Worm (Caenorhabditis elegans) whole organism, L1 larva: ENCODE results near the gene Y67D8C.22.

ENCODE experiments used
- C16A3.4 ChIP-seq: fragments of 150-350 bp; optimal IDR thresholded peaks from 2 replicates; lab custom pipeline; 2014; ENCODE audit warnings: missing biosample characterization, missing genetic modification characterization
- C34B4.2 ChIP-seq: sonication (generic microtip); optimal IDR thresholded peaks from 2 replicates; lab custom pipeline; 2017; ENCODE audit warnings: mild to moderate bottlenecking, missing genetic modification characterization, missing compliant biosample characterization
- aha-1 ChIP-seq: fragments of 150-350 bp; optimal IDR thresholded peaks from 2 replicates; lab custom pipeline; 2014; ENCODE audit warnings: missing biosample characterization, missing genetic modification characterization
- aly-2 ChIP-seq: fragments of 150-350 bp; optimal IDR thresholded peaks from 2 replicates; lab custom pipeline; 2014; ENCODE audit warnings: missing biosample characterization, missing genetic modification characterization
- blmp-1 ChIP-seq: fragments of 150-350 bp; optimal IDR thresholded peaks from 2 replicates; lab custom pipeline; 2014; ENCODE audit warnings: missing biosample characterization, missing genetic modification characterization
- ceh-88 ChIP-seq: fragments of 200-800 bp; sonication (Bioruptor generic); IDR thresholded peaks from 2 replicates; pipeline ENCODE4 v1.3.6; 2022; ENCODE audit warnings: missing genetic modification characterization, missing compliant biosample characterization
- ceh-90 ChIP-seq: sonication (generic microtip); optimal IDR thresholded peaks from 2 replicates; lab custom pipeline; 2016; ENCODE audit warnings: missing genetic modification characterization, missing compliant biosample characterization
- ces-1 ChIP-seq: fragments of 150-350 bp; optimal IDR thresholded peaks from 2 replicates; lab custom pipeline; 2014; ENCODE audit warnings: missing biosample characterization, missing genetic modification reagents, missing genetic modification characterization
- dsc-1 ChIP-seq: sonication (generic microtip); optimal IDR thresholded peaks from 2 replicates; lab custom pipeline; 2016; ENCODE audit warnings: mild to moderate bottlenecking, missing genetic modification characterization, missing compliant biosample characterization
- efl-1 ChIP-seq, 4 experiments: fragments of 150-350 bp; optimal IDR thresholded peaks in 3 of 4; peaks in 1 of 4; 1 replicate in 1 of 4; 2 replicates in 3 of 4; lab custom pipeline; 2014; ENCODE audit warnings: missing biosample characterization in 2 of 4, missing genetic modification characterization in 2 of 4, missing genetic modification reagents in 2 of 4
- egl-13 ChIP-seq: sonication (generic microtip); optimal IDR thresholded peaks from 2 replicates; lab custom pipeline; 2016; ENCODE audit warnings: missing genotype, missing genetic modification reagents, missing genetic modification characterization, missing compliant biosample characterization
- egl-27 ChIP-seq, 2 experiments: fragments of 150-350 bp in 1 of 2; sonication (generic microtip); optimal IDR thresholded peaks; 3 replicates each; lab custom pipeline; 2017 to 2018; ENCODE audit warnings: missing biosample characterization in 2 of 2, missing genetic modification characterization in 2 of 2, missing genetic modification reagents in 2 of 2
- elt-2 ChIP-seq: sonication (generic microtip); optimal IDR thresholded peaks from 2 replicates; lab custom pipeline; 2016; ENCODE audit warnings: missing genetic modification characterization, mild to moderate bottlenecking, inconsistent platforms, missing compliant biosample characterization, missing genetic modification reagents
- elt-3 ChIP-seq, 6 experiments: fragments of 150-350 bp in 1 of 6; sonication (generic microtip); optimal IDR thresholded peaks; 2 replicates each; lab custom pipeline; 2017 to 2018; ENCODE audit warnings: missing biosample characterization in 6 of 6, missing genetic modification characterization in 6 of 6, inconsistent platforms in 1 of 6
- ets-5 ChIP-seq: fragments of 200-800 bp; sonication (Bioruptor generic); IDR thresholded peaks from 2 replicates; pipeline ENCODE4 v1.3.6; 2022; ENCODE audit warnings: missing genetic modification characterization, missing compliant biosample characterization
- fkh-10 ChIP-seq: sonication (generic microtip); optimal IDR thresholded peaks from 2 replicates; lab custom pipeline; 2017; ENCODE audit warnings: missing biosample characterization, missing genetic modification reagents, missing genetic modification characterization
- fkh-4 ChIP-seq: sonication (generic microtip); optimal IDR thresholded peaks from 2 replicates; lab custom pipeline; 2016; ENCODE audit warnings: missing compliant biosample characterization, missing genetic modification characterization, borderline replicate concordance
- fkh-8 ChIP-seq: sonication (generic microtip); optimal IDR thresholded peaks from 2 replicates; lab custom pipeline; 2016; ENCODE audit warnings: mild to moderate bottlenecking, missing genetic modification characterization, missing compliant biosample characterization
- fos-1 ChIP-seq: fragments of 150-350 bp; optimal IDR thresholded peaks from 2 replicates; lab custom pipeline; 2014; ENCODE audit warnings: missing biosample characterization, missing genetic modification characterization
- grh-1 ChIP-seq: fragments of 200-800 bp; sonication (Bioruptor generic); IDR thresholded peaks from 2 replicates; pipeline ENCODE4 v1.3.6; 2022; ENCODE audit warnings: missing genetic modification reagents, missing genetic modification characterization, missing compliant biosample characterization
- hpl-2 ChIP-seq: fragments of 150-350 bp; optimal IDR thresholded peaks from 2 replicates; lab custom pipeline; 2014; ENCODE audit warnings: missing biosample characterization, missing genetic modification reagents, missing genetic modification characterization
- irx-1 ChIP-seq: sonication (generic microtip); optimal IDR thresholded peaks from 2 replicates; lab custom pipeline; 2016; ENCODE audit warnings: missing genetic modification characterization, missing compliant biosample characterization
- jun-1 ChIP-seq: fragments of 150-350 bp; optimal IDR thresholded peaks from 2 replicates; lab custom pipeline; 2014; ENCODE audit warnings: missing biosample characterization, missing genetic modification reagents, missing genetic modification characterization
- lin-15B ChIP-seq: fragments of 150-350 bp; sonication (generic microtip); optimal IDR thresholded peaks from 3 replicates; lab custom pipeline; 2014; ENCODE audit warnings: missing biosample characterization, missing genetic modification characterization
- lin-39 ChIP-seq: fragments of 150-350 bp; optimal IDR thresholded peaks from 2 replicates; lab custom pipeline; 2014; ENCODE audit warnings: missing biosample characterization, missing genetic modification reagents, missing genetic modification characterization
- mab-9 ChIP-seq: fragments of 200-800 bp; sonication (Bioruptor generic); IDR thresholded peaks from 2 replicates; pipeline ENCODE4 v1.3.6; 2022; ENCODE audit warnings: missing genetic modification reagents, missing genetic modification characterization, missing compliant biosample characterization
- mdl-1 ChIP-seq, 2 experiments: fragments of 150-350 bp; optimal IDR thresholded peaks; 2 replicates each; lab custom pipeline; 2014 to 2017; ENCODE audit warnings: missing biosample characterization in 2 of 2, missing genetic modification characterization in 2 of 2, inconsistent platforms in 1 of 2
- nhr-11 ChIP-seq: fragments of 150-350 bp; optimal IDR thresholded peaks from 2 replicates; lab custom pipeline; 2014; ENCODE audit warnings: missing biosample characterization, missing genetic modification characterization
- nhr-28 ChIP-seq: fragments of 150-350 bp; optimal IDR thresholded peaks from 2 replicates; lab custom pipeline; 2014; ENCODE audit warnings: missing biosample characterization, missing genetic modification characterization
- nhr-71 ChIP-seq: sonication (generic microtip); optimal IDR thresholded peaks from 2 replicates; lab custom pipeline; 2016; ENCODE audit warnings: mild to moderate bottlenecking, missing genetic modification characterization, moderate library complexity, missing compliant biosample characterization
- nhr-77 ChIP-seq: fragments of 150-350 bp; optimal IDR thresholded peaks from 2 replicates; lab custom pipeline; 2014; ENCODE audit warnings: missing biosample characterization, missing genetic modification characterization
- nhr-85 ChIP-seq: sonication (generic microtip); peaks from one replicate; lab custom pipeline; 2016; ENCODE audit warnings: missing genetic modification characterization, inconsistent platforms, missing compliant biosample characterization
- pag-3 ChIP-seq: sonication (generic microtip); optimal IDR thresholded peaks from 2 replicates; lab custom pipeline; 2017; ENCODE audit warnings: missing genetic modification characterization, mild to moderate bottlenecking, missing compliant biosample characterization, antibody characterized with exemption, borderline replicate concordance; ENCODE audit not compliant: insufficient read depth
- pqm-1 ChIP-seq: sonication (generic microtip); optimal IDR thresholded peaks from 3 replicates; lab custom pipeline; 2017; ENCODE audit warnings: missing biosample characterization, missing genetic modification characterization
- skn-1 ChIP-seq: fragments of 150-350 bp; optimal IDR thresholded peaks from 2 replicates; lab custom pipeline; 2014; ENCODE audit warnings: missing biosample characterization, missing genetic modification characterization
- snpc-4 ChIP-seq: fragments of 150-350 bp; optimal IDR thresholded peaks from 2 replicates; lab custom pipeline; 2014; ENCODE audit warnings: missing biosample characterization, missing genetic modification characterization
- snu-23 ChIP-seq: sonication (generic microtip); optimal IDR thresholded peaks from 2 replicates; lab custom pipeline; 2016; ENCODE audit warnings: missing genetic modification characterization, missing compliant biosample characterization
- swsn-7 ChIP-seq: sonication (generic microtip); optimal IDR thresholded peaks from 2 replicates; lab custom pipeline; 2016; ENCODE audit warnings: missing genetic modification characterization, missing compliant biosample characterization
- tlp-1 ChIP-seq: fragments of 150-350 bp; optimal IDR thresholded peaks from 2 replicates; lab custom pipeline; 2014; ENCODE audit warnings: missing biosample characterization, missing genetic modification characterization
- unc-62 ChIP-seq: fragments of 150-350 bp; optimal IDR thresholded peaks from 2 replicates; lab custom pipeline; 2014; ENCODE audit warnings: missing biosample characterization, missing genetic modification reagents, missing genetic modification characterization
- unc-86 ChIP-seq: sonication (generic microtip); optimal IDR thresholded peaks from 2 replicates; lab custom pipeline; 2016; ENCODE audit warnings: missing genetic modification characterization, missing compliant biosample characterization
- xbp-1 ChIP-seq: sonication (generic microtip); optimal IDR thresholded peaks from 2 replicates; lab custom pipeline; 2016; ENCODE audit warnings: missing genetic modification characterization, missing compliant biosample characterization
- zip-4 ChIP-seq: fragments of 200-800 bp; sonication (Bioruptor generic); optimal IDR thresholded peaks from 2 replicates; lab custom pipeline; 2018; ENCODE audit warnings: mild to moderate bottlenecking, missing genetic modification characterization, moderate library complexity, missing compliant biosample characterization
- ztf-11 ChIP-seq, 2 experiments: sonication (generic microtip); optimal IDR thresholded peaks; 2 replicates each; lab custom pipeline; 2016 to 2017; ENCODE audit warnings: missing genetic modification characterization in 2 of 2, missing biosample characterization in 1 of 2, missing compliant biosample characterization in 1 of 2

The Y67D8C.22 gene

ce11 chrIV:3050054-3050990 is 25.8 kb downstream of the Y67D8C.22 start, which contains the start of gene eel-1 (continued):
- TF ChIP-seq fkh-8 = peak; percentile 92
- peak; percentile 98 for TF ChIP-seq mab-9
- peak; percentile 97 for TF ChIP-seq unc-86
- TF ChIP-seq nhr-77 (tag; lab: Kevin White, UChicago) = peak; percentile 80
- TF ChIP-seq efl-1 (optimal IDR thresholded peaks at IDR 0.05; lab: Kevin White, UChicago) = peak; percentile 96
- peak; percentile 89 to 99 for TF ChIP-seq efl-1 (GFP tag; optimal IDR thresholded peaks at IDR 0.05 in 1 of 2; lab: Kevin White, UChicago)
- peak; percentile 87 for TF ChIP-seq fkh-4 (tag; lab: Kevin White, UChicago)
- TF ChIP-seq fos-1 (tag; lab: Kevin White, UChicago) = peak; percentile 82
- peak in 1 of 2 experiments; percentile 99 for TF ChIP-seq ztf-11 (tag; optimal IDR thresholded peaks at IDR 0.05; lab: Kevin White, UChicago)
- TF ChIP-seq fkh-10 (GFP tag; lab: Kevin White, UChicago) = peak; percentile 86
- TF ChIP-seq grh-1 (GFP tag; lab: Robert Waterston, UW) = peak; percentile 95
- TF ChIP-seq egl-13 (tag; lab: Kevin White, UChicago) = peak; percentile 94
- TF ChIP-seq lin-39 = peak; percentile 59
- TF ChIP-seq ceh-88 (GFP tag; lab: Robert Waterston, UW) = peak; percentile 96
- TF ChIP-seq mdl-1 (tag; optimal IDR thresholded peaks at IDR 0.05; lab: Kevin White, UChicago) = peak in 1 of 2 experiments; percentile 75
- TF ChIP-seq aha-1 (tag; lab: Kevin White, UChicago) = peak; percentile 62
- peak; percentile 62 for TF ChIP-seq C34B4.2
- TF ChIP-seq xbp-1 (tag; lab: Kevin White, UChicago) = peak; percentile 97
- TF ChIP-seq irx-1 (tag; lab: Kevin White, UChicago) = peak; percentile 77
- TF ChIP-seq C16A3.4 (tag; lab: Kevin White, UChicago) = peak; percentile 76

ce11 chrIV:3046889-3047288 is 29.2 kb downstream of the Y67D8C.22 start:
- TF ChIP-seq nhr-11 (no peak), nhr-85 (no peak), efl-1 (optimal IDR thresholded peaks at IDR 0.05; lab: Kevin White, UChicago) (no peak), efl-1 (GFP tag; optimal IDR thresholded peaks at IDR 0.05 in 1 of 2; lab: Kevin White, UChicago) (no peak), fkh-8 (no peak)

- no peak for TF ChIP-seq nhr-71 (tag; lab: Kevin White, UChicago)
- no peak for TF ChIP-seq swsn-7
- no peak for TF ChIP-seq ets-5 (GFP tag; lab: Robert Waterston, UW)
- no peak for TF ChIP-seq ces-1 (GFP tag; lab: Kevin White, UChicago)
- TF ChIP-seq elt-3 (tag; optimal IDR thresholded peaks at IDR 0.05; lab: Kevin White, UChicago) = no peak
- TF ChIP-seq fos-1 (tag; lab: Kevin White, UChicago) = no peak
- TF ChIP-seq aha-1 (tag; lab: Kevin White, UChicago) = no peak
- TF ChIP-seq unc-86 = no peak
- TF ChIP-seq elt-2 (tag; lab: Kevin White, UChicago) = no peak
- no peak for TF ChIP-seq nhr-28 (tag; lab: Kevin White, UChicago)
- TF ChIP-seq lin-15B (tag; lab: Kevin White, UChicago) = no peak
- TF ChIP-seq blmp-1 (tag; lab: Kevin White, UChicago) = no peak
- no peak for TF ChIP-seq skn-1 (tag; lab: Kevin White, UChicago)
- TF ChIP-seq grh-1 (GFP tag; lab: Robert Waterston, UW) = no peak
- TF ChIP-seq ceh-90 = no peak
- no peak for TF ChIP-seq jun-1
- TF ChIP-seq aly-2 (tag; lab: Kevin White, UChicago) = no peak
Observed at ce11 chrIV:3046009-3046408, 30.1 kb downstream of the Y67D8C.22 start.

- TF ChIP-seq C34B4.2 = no peak
- TF ChIP-seq ets-5 (GFP tag; lab: Robert Waterston, UW) = no peak
- TF ChIP-seq ceh-88 (GFP tag; lab: Robert Waterston, UW) = no peak
- no peak for TF ChIP-seq pag-3 (tag; lab: Kevin White, UChicago)
- TF ChIP-seq snu-23 (GFP tag; lab: Kevin White, UChicago) = no peak
- no peak for TF ChIP-seq tlp-1 (tag; lab: Kevin White, UChicago)
- TF ChIP-seq zip-4 (GFP tag; lab: Kevin White, UChicago) = no peak
- no peak for TF ChIP-seq aha-1 (tag; lab: Kevin White, UChicago)
- TF ChIP-seq swsn-7 = no peak
- TF ChIP-seq unc-62 (GFP tag; lab: Kevin White, UChicago) = no peak
- no peak for TF ChIP-seq dsc-1 (tag; lab: Kevin White, UChicago)
- no peak for TF ChIP-seq nhr-28 (tag; lab: Kevin White, UChicago)
- TF ChIP-seq pqm-1 = no peak
- TF ChIP-seq elt-3 (tag; optimal IDR thresholded peaks at IDR 0.05; lab: Kevin White, UChicago) = no peak
- TF ChIP-seq fkh-4 (tag; lab: Kevin White, UChicago) = no peak
- TF ChIP-seq egl-27 (tag; optimal IDR thresholded peaks at IDR 0.05; lab: Kevin White, UChicago) = no peak
- TF ChIP-seq efl-1 (optimal IDR thresholded peaks at IDR 0.05; lab: Kevin White, UChicago) = no peak
- TF ChIP-seq efl-1 (GFP tag; optimal IDR thresholded peaks at IDR 0.05 in 1 of 2; lab: Kevin White, UChicago) = no peak
- TF ChIP-seq snpc-4 = no peak
- TF ChIP-seq hpl-2 = no peak
Observed at ce11 chrIV:3044158-3044557, 31.9 kb downstream of the Y67D8C.22 start.
